Worm (Caenorhabditis elegans): ENCODE measurements around the gene math-42.
"Not testable (repeated sequence)": the region's sequence is repeated elsewhere in the genome, so short reads cannot be mapped to it uniquely, and the experiment has no call there.

The math-42 gene

DNA sequence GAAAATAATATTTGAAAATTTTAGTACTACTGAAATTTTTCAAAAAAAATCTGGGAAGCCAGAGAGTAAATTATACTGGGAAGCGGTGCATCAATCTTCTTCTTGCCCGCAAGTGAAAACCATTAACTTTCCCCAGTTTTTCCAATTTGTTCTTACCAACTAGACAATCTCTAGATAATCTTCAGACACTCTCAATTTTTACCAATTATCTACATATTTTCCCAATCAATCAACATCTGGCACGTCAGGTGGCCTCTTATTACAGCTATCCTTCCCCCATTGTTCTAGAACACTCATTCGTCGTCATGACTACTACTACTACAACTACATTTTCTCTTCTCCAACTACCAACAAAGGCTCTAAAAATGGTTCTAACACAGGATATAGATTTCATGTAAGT, 35.2 kb upstream of the math-42 start, which contains the start of gene fbxb-6:
fbxb-6 (plus strand) TSS at position 301 of the 400 bp plus-strand sequence.
- TF ChIP-seq hlh-1 (tag; optimal IDR thresholded peaks at IDR 0.05) (no peak), nhr-237 (tag; optimal IDR thresholded peaks at IDR 0.05) (no peak), unc-120 (tag; optimal IDR thresholded peaks at IDR 0.05; ENCODE audit: poor library complexity, severe bottlenecking) (no peak), lin-32 (GFP tag; optimal IDR thresholded peaks at IDR 0.05) (no peak), bed-3 (GFP tag; optimal IDR thresholded peaks at IDR 0.05) (no peak), ztf-11 (tag; optimal IDR thresholded peaks at IDR 0.05) (no peak), flh-1 (GFP tag; optimal IDR thresholded peaks at IDR 0.05) (no peak), elt-1 (tag; optimal IDR thresholded peaks at IDR 0.05; ENCODE audit: borderline replicate concordance, insufficient read depth) (no peak), M03D4.4 (tag; optimal IDR thresholded peaks at IDR 0.05) (no peak), unc-62 (GFP tag; optimal IDR thresholded peaks at IDR 0.05) (no peak), nhr-76 (tag; optimal IDR thresholded peaks at IDR 0.05) (no peak), elt-3 (tag; optimal IDR thresholded peaks at IDR 0.05) (no peak), ceh-43 (GFP tag; optimal IDR thresholded peaks at IDR 0.05) (no peak), ces-1 (GFP tag; optimal IDR thresholded peaks at IDR 0.05) (no peak), nhr-28 (tag; optimal IDR thresholded peaks at IDR 0.05) (no peak), lsy-2 (tag; optimal IDR thresholded peaks at IDR 0.05) (no peak), mab-5 (tag; optimal IDR thresholded peaks at IDR 0.05) (no peak), pha-4 (tag; optimal IDR thresholded peaks at IDR 0.05) (no peak), blmp-1 (tag; optimal IDR thresholded peaks at IDR 0.05) (no peak), cnd-1 (tag; optimal IDR thresholded peaks at IDR 0.05) (no peak)

DNA sequence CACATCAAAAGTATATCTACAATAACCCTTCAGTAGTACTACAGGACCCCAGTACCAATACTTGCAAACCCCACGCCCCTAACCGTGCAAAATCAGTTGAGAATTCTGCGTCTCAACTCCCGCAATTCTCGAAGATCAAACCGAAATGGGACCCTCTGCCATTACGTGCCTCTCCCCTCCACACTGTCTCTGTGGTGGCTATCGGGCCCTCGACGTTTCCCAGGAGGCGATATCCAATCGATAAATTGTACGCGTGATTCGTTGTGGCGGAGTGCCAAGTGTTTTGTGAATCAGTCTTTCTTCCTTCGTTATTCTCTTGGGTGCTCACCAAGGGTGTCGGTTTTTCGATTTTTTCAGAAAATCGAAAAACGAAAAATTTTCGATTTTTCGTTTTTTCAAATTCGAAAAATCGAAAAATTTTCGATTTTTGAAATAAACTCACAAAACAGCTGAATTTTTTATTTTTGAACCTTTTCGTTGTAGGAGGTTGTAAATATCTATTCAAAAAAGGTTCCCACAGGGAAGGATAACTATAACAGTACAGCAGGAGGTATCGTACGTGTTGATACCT, 32.2 kb upstream of the math-42 start, which contains the start of gene F07E5.12:
F07E5.12 (plus strand) TSS at position 521 of the 571 bp plus-strand sequence.
- TF ChIP-seq ztf-11 (tag; optimal IDR thresholded peaks at IDR 0.05); sptf-1 (tag; optimal IDR thresholded peaks at IDR 0.05); drap-1 (GFP tag; optimal IDR thresholded peaks at IDR 0.05): not testable (repeated sequence)

DNA sequence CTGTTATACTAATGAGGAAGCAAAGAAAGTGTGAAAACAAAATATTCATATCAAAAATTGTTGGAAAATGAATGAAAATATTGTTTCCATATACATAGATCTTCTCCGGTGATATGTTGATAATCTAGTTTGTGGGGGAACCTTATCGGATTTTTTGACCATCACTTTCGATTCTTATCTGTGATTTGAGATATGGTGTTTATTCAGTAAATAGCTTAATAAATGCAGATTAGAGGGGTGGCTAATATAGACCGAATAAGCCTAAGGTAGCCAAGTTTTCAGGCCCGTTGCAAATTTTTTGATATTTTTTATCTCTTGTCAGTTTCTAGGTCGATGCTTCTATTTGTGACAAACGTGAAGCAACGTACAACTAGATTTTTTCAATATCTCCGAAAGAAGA, 28.3 kb upstream of the math-42 start, which contains the start of gene F07E5.7:
F07E5.7 (minus strand) TSS at position 101 of the 400 bp plus-strand sequence.
- no peak for TF ChIP-seq mls-2 (tag; optimal IDR thresholded peaks at IDR 0.05)
- no peak for TF ChIP-seq ceh-43 (GFP tag; optimal IDR thresholded peaks at IDR 0.05)
- TF ChIP-seq flh-1 (GFP tag; optimal IDR thresholded peaks at IDR 0.05), result no peak
- no peak for TF ChIP-seq lsy-2 (tag; optimal IDR thresholded peaks at IDR 0.05)

DNA sequence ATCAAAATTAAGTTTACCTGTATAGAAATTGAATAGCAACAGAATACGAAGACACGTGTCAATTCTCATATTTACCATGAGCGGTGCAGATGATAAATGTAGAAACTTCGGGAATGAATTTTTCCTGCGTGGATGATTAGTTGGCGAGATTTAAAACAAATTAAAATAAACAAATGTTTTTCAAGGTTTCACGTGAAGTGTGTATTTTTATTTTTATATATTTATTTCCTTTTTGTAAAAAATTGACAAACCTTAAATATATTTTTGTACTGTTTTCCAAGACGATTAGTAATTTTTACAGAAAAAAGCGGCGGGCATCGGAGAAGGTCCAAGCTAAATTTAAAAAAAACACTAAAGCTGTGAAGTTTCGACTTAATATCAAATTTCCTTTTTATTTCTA, 24.2 kb upstream of the math-42 start, which contains the start of gene F07E5.8:
F07E5.8 (minus strand) TSS at position 101 of the 400 bp plus-strand sequence.
- TF ChIP-seq zip-8 (tag; optimal IDR thresholded peaks at IDR 0.05), result no peak
- no peak for TF ChIP-seq ceh-83 (GFP tag; optimal IDR thresholded peaks at IDR 0.05)
- TF ChIP-seq unc-62 (GFP tag; optimal IDR thresholded peaks at IDR 0.05), result no peak
- TF ChIP-seq snpc-4 (tag; optimal IDR thresholded peaks at IDR 0.05), result no peak
- TF ChIP-seq mls-2 (tag; optimal IDR thresholded peaks at IDR 0.05), result no peak
- no peak for TF ChIP-seq ceh-43 (GFP tag; optimal IDR thresholded peaks at IDR 0.05)
- TF ChIP-seq mab-5 (tag; optimal IDR thresholded peaks at IDR 0.05), result no peak
- no peak for TF ChIP-seq nhr-28 (tag; optimal IDR thresholded peaks at IDR 0.05)
- no peak for TF ChIP-seq ces-1 (GFP tag; optimal IDR thresholded peaks at IDR 0.05)

DNA sequence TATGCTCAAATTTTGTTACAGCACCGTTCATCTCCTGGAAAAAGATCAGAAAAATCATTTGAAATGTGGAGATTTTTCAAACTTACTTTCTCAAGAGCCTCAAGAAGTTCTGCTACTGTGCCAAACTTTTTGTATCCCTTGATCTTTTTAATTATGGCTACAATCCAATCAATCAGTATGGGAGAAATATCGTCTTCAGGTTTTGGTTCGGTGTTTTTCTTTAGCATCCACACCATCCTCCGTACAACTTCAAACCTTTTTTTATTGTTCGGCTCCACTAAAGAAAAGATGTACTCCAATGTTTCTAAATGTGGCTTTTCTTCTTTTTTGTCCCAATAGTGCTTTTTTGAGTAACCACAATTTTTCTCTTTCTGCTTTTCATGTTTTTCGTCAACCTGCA, 23.3 kb upstream of the math-42 start:
- TF ChIP-seq M03D4.4 (tag; optimal IDR thresholded peaks at IDR 0.05) (no peak), mep-1 (tag; optimal IDR thresholded peaks at IDR 0.05) (no peak), drap-1 (GFP tag; optimal IDR thresholded peaks at IDR 0.05) (no peak), tbx-8 (GFP tag; optimal IDR thresholded peaks at IDR 0.05) (no peak), unc-39 (tag; optimal IDR thresholded peaks at IDR 0.05) (no peak), ceh-83 (GFP tag; optimal IDR thresholded peaks at IDR 0.05) (no peak), bed-3 (GFP tag; optimal IDR thresholded peaks at IDR 0.05) (no peak), lin-13 (tag; optimal IDR thresholded peaks at IDR 0.05) (no peak), ztf-11 (tag; optimal IDR thresholded peaks at IDR 0.05) (no peak), nhr-2 (tag; optimal IDR thresholded peaks at IDR 0.05) (no peak), ceh-39 (tag; optimal IDR thresholded peaks at IDR 0.05) (no peak), elt-3 (tag; optimal IDR thresholded peaks at IDR 0.05) (no peak), nhr-12 (tag; optimal IDR thresholded peaks at IDR 0.05) (no peak), unc-62 (GFP tag; optimal IDR thresholded peaks at IDR 0.05) (no peak), zip-8 (tag; optimal IDR thresholded peaks at IDR 0.05) (no peak), snpc-4 (tag; optimal IDR thresholded peaks at IDR 0.05) (no peak), hlh-1 (tag; optimal IDR thresholded peaks at IDR 0.05) (no peak), lsy-2 (tag; optimal IDR thresholded peaks at IDR 0.05) (no peak), mab-5 (tag; optimal IDR thresholded peaks at IDR 0.05) (no peak), nhr-76 (tag; optimal IDR thresholded peaks at IDR 0.05) (no peak)
